Fruit fly (Drosophila melanogaster) whole organism, embryonic: ENCODE measurements around the gene CG4951.

Experiments
- Asciz ChIP-seq: fragments of 200-800 bp; sonication (Bioruptor generic); optimal IDR thresholded peaks from 2 replicates; lab custom pipeline; 2017; ENCODE audit warnings: missing biosample characterization, mild to moderate bottlenecking, missing genetic modification characterization, missing genetic modification reagents
- Atf3 ChIP-seq: fragments of 200-800 bp; sonication (Bioruptor generic); optimal IDR thresholded peaks from 3 replicates; lab custom pipeline; 2016; ENCODE audit warnings: missing biosample characterization, missing genetic modification characterization
- B-H1 ChIP-seq: fragments of 200-800 bp; sonication (Bioruptor generic); IDR thresholded peaks from 3 replicates; pipeline ENCODE4 v1.3.6; 2022; ENCODE audit warnings: missing biosample characterization, missing genetic modification characterization
- CG11456 ChIP-seq: fragments of 200-800 bp; sonication (Bioruptor generic); IDR thresholded peaks from 3 replicates; pipeline ENCODE4 v1.3.6; 2022; ENCODE audit warnings: missing biosample characterization, missing genetic modification characterization
- CG12104 ChIP-seq: fragments of 200-800 bp; sonication (Bioruptor generic); optimal IDR thresholded peaks from 3 replicates; lab custom pipeline; 2016; ENCODE audit warnings: missing biosample characterization, missing genetic modification characterization
- CG12391 ChIP-seq: fragments of 200-800 bp; sonication (Bioruptor generic); optimal IDR thresholded peaks from 3 replicates; lab custom pipeline; 2018; ENCODE audit warnings: missing biosample characterization, mild to moderate bottlenecking, missing genetic modification characterization, moderate library complexity
- CG13775 ChIP-seq: fragments of 200-800 bp; sonication (Bioruptor generic); optimal IDR thresholded peaks from 3 replicates; lab custom pipeline; 2017; ENCODE audit warnings: missing biosample characterization, mild to moderate bottlenecking, missing genetic modification characterization
- CG13894 ChIP-seq: fragments of 200-800 bp; sonication (Bioruptor generic); optimal IDR thresholded peaks from 3 replicates; lab custom pipeline; 2018; ENCODE audit warnings: missing biosample characterization, mild to moderate bottlenecking, missing genetic modification characterization, moderate library complexity
- CG14014 ChIP-seq: fragments of 200-800 bp; sonication (Bioruptor generic); IDR thresholded peaks from 2 replicates; pipeline ENCODE4 v1.3.6; 2022; ENCODE audit warnings: missing biosample characterization, missing genetic modification characterization
- CG15479 ChIP-seq: fragments of 200-800 bp; sonication (Bioruptor generic); optimal IDR thresholded peaks from 3 replicates; lab custom pipeline; 2019; ENCODE audit warnings: missing biosample characterization, mild to moderate bottlenecking, missing genetic modification characterization, moderate library complexity
- CG16779 ChIP-seq: fragments of 200-800 bp; sonication (Bioruptor generic); IDR thresholded peaks from 2 replicates; pipeline ENCODE4 v1.3.6; 2022; ENCODE audit warnings: missing biosample characterization, missing genetic modification characterization
- CG16813 ChIP-seq: fragments of 200-800 bp; sonication (Bioruptor generic); IDR thresholded peaks from 3 replicates; pipeline ENCODE4 v1.3.6; 2022; ENCODE audit warnings: missing biosample characterization, missing genetic modification characterization; ENCODE audit not compliant: partially characterized antibody
- CG30403 ChIP-seq: fragments of 200-800 bp; sonication (Bioruptor generic); optimal IDR thresholded peaks from 3 replicates; lab custom pipeline; 2016; ENCODE audit warnings: missing biosample characterization, missing genetic modification characterization
- CG33213 ChIP-seq: fragments of 200-800 bp; sonication (Bioruptor generic); optimal IDR thresholded peaks from 3 replicates; lab custom pipeline; 2016; ENCODE audit warnings: missing biosample characterization, missing genetic modification characterization
- CG33557 ChIP-seq: fragments of 200-800 bp; sonication (Bioruptor generic); optimal IDR thresholded peaks from 2 replicates; lab custom pipeline; 2019; ENCODE audit warnings: missing biosample characterization, mild to moderate bottlenecking, missing genetic modification characterization, moderate library complexity
- CG4328 ChIP-seq: fragments of 200-800 bp; sonication (Bioruptor generic); optimal IDR thresholded peaks from 3 replicates; lab custom pipeline; 2017; ENCODE audit warnings: missing biosample characterization, missing genetic modification reagents, missing genetic modification characterization
- CG6272 ChIP-seq: fragments of 200-800 bp; sonication (Bioruptor generic); IDR thresholded peaks from 2 replicates; pipeline ENCODE4 v1.3.6; 2022; ENCODE audit warnings: missing biosample characterization, missing genetic modification characterization
- CG7786 ChIP-seq: fragments of 200-800 bp; sonication (Bioruptor generic); optimal IDR thresholded peaks from 2 replicates; lab custom pipeline; 2016; ENCODE audit warnings: missing biosample characterization, missing genetic modification characterization
- CG7928 ChIP-seq: fragments of 200-800 bp; sonication (Bioruptor generic); optimal IDR thresholded peaks from 2 replicates; lab custom pipeline; 2017; ENCODE audit warnings: missing biosample characterization, mild to moderate bottlenecking, missing genetic modification characterization
- CG8924 ChIP-seq: fragments of 200-800 bp; optimal IDR thresholded peaks from 3 replicates; lab custom pipeline; 2019; ENCODE audit warnings: missing biosample characterization, mild to moderate bottlenecking, missing genetic modification characterization, moderate library complexity
- Deaf1 ChIP-seq: fragments of 200-800 bp; optimal IDR thresholded peaks from 3 replicates; lab custom pipeline; 2019; ENCODE audit warnings: missing biosample characterization, mild to moderate bottlenecking, missing genetic modification characterization, moderate library complexity
- Dip3 ChIP-seq: fragments of 200-800 bp; sonication (Bioruptor generic); optimal IDR thresholded peaks from 3 replicates; lab custom pipeline; 2016; ENCODE audit warnings: missing biosample characterization, missing genetic modification characterization
- Drgx ChIP-seq: fragments of 200-800 bp; sonication (Bioruptor generic); IDR thresholded peaks from 2 replicates; pipeline ENCODE4 v1.3.6; 2022; ENCODE audit warnings: missing biosample characterization, missing genetic modification characterization
- Fer2 ChIP-seq: fragments of 200-800 bp; sonication (Bioruptor generic); optimal IDR thresholded peaks from 2 replicates; lab custom pipeline; 2018; ENCODE audit warnings: missing biosample characterization, mild to moderate bottlenecking, missing genetic modification characterization, moderate library complexity
- HLH54F ChIP-seq: fragments of 200-800 bp; sonication (Bioruptor generic); optimal IDR thresholded peaks from 3 replicates; lab custom pipeline; 2016; ENCODE audit warnings: missing biosample characterization, missing genetic modification characterization
- MBD-R2 ChIP-seq: fragments of 200-800 bp; sonication (Bioruptor generic); IDR thresholded peaks from 2 replicates; pipeline ENCODE4 v1.3.6; 2022; ENCODE audit warnings: missing biosample characterization, missing genetic modification characterization
- MESR4 ChIP-seq: fragments of 200-800 bp; sonication (Bioruptor generic); optimal IDR thresholded peaks from 2 replicates; lab custom pipeline; 2018; ENCODE audit warnings: missing biosample characterization, mild to moderate bottlenecking, missing genetic modification characterization, moderate library complexity
- Nf-YB ChIP-seq: fragments of 200-800 bp; sonication (Bioruptor generic); optimal IDR thresholded peaks from 3 replicates; lab custom pipeline; 2019; ENCODE audit warnings: missing biosample characterization, mild to moderate bottlenecking, missing genetic modification characterization, moderate library complexity
- NfI ChIP-seq: fragments of 200-800 bp; sonication (Bioruptor generic); optimal IDR thresholded peaks from 3 replicates; lab custom pipeline; 2018; ENCODE audit warnings: missing biosample characterization, mild to moderate bottlenecking, missing genetic modification characterization, moderate library complexity
- Optix ChIP-seq: fragments of 200-800 bp; sonication (Bioruptor generic); IDR thresholded peaks from 3 replicates; pipeline ENCODE4 v1.3.6; 2022; ENCODE audit warnings: missing biosample characterization, missing genetic modification characterization
- Spps ChIP-seq: fragments of 200-800 bp; sonication (Bioruptor generic); optimal IDR thresholded peaks from 2 replicates; lab custom pipeline; 2018; ENCODE audit warnings: missing biosample characterization, mild to moderate bottlenecking, missing genetic modification characterization
- chn ChIP-seq: fragments of 200-800 bp; sonication (Bioruptor generic); optimal IDR thresholded peaks from 2 replicates; lab custom pipeline; 2016; ENCODE audit warnings: missing biosample characterization, missing genetic modification characterization
- crp ChIP-seq, 2 experiments: fragments of 200-800 bp; sonication (Bioruptor generic); optimal IDR thresholded peaks; 2 replicates in 1 of 2; 3 replicates in 1 of 2; lab custom pipeline; 2017; ENCODE audit warnings: missing biosample characterization in 2 of 2, missing genetic modification characterization in 2 of 2, mild to moderate bottlenecking in 1 of 2, moderate library complexity in 1 of 2
- dmrt99B ChIP-seq: fragments of 200-800 bp; sonication (Bioruptor generic); optimal IDR thresholded peaks from 2 replicates; lab custom pipeline; 2018; ENCODE audit warnings: missing biosample characterization, mild to moderate bottlenecking, missing genetic modification characterization, moderate library complexity
- en ChIP-seq: fragments of 200-800 bp; sonication (Bioruptor generic); optimal IDR thresholded peaks from 2 replicates; lab custom pipeline; 2016; ENCODE audit warnings: missing biosample characterization, missing genetic modification characterization
- gcm ChIP-seq: fragments of 200-800 bp; sonication (Bioruptor generic); optimal IDR thresholded peaks from 2 replicates; lab custom pipeline; 2019; ENCODE audit warnings: missing biosample characterization, mild to moderate bottlenecking, missing genetic modification characterization, moderate library complexity
- gsb-n ChIP-seq: fragments of 200-800 bp; sonication (Bioruptor generic); optimal IDR thresholded peaks from 3 replicates; lab custom pipeline; 2018; ENCODE audit warnings: missing biosample characterization, mild to moderate bottlenecking, missing genetic modification characterization
- jing ChIP-seq: fragments of 200-800 bp; sonication (Bioruptor generic); optimal IDR thresholded peaks from 2 replicates; lab custom pipeline; 2018; ENCODE audit warnings: missing biosample characterization, mild to moderate bottlenecking, missing genetic modification characterization
- mirr ChIP-seq: fragments of 200-800 bp; sonication (Bioruptor generic); optimal IDR thresholded peaks from 3 replicates; lab custom pipeline; 2018; ENCODE audit warnings: missing biosample characterization, mild to moderate bottlenecking, missing genetic modification characterization
- oc ChIP-seq: fragments of 200-800 bp; sonication (Bioruptor generic); optimal IDR thresholded peaks from 2 replicates; lab custom pipeline; 2018; ENCODE audit warnings: missing biosample characterization, mild to moderate bottlenecking, missing genetic modification characterization, moderate library complexity
- ro ChIP-seq: fragments of 200-800 bp; sonication (Bioruptor generic); IDR thresholded peaks from 2 replicates; pipeline ENCODE4 v1.3.6; 2022; ENCODE audit warnings: missing biosample characterization, missing genetic modification characterization
- salm ChIP-seq: fragments of 200-800 bp; sonication (Bioruptor generic); optimal IDR thresholded peaks from 2 replicates; lab custom pipeline; 2018; ENCODE audit warnings: missing biosample characterization, mild to moderate bottlenecking, missing genetic modification characterization
- sens ChIP-seq: fragments of 200-800 bp; sonication (Bioruptor generic); peaks from one replicate; lab custom pipeline; 2016; ENCODE audit warnings: missing biosample characterization, missing genetic modification characterization
- sim ChIP-seq: fragments of 200-800 bp; sonication (Bioruptor generic); IDR thresholded peaks from 2 replicates; pipeline ENCODE4 v1.3.6; 2022; ENCODE audit warnings: missing biosample characterization, missing genetic modification characterization
- slp2 ChIP-seq: fragments of 200-800 bp; sonication (Bioruptor generic); optimal IDR thresholded peaks from 2 replicates; lab custom pipeline; 2016; ENCODE audit warnings: missing biosample characterization, missing genetic modification characterization
- so ChIP-seq: fragments of 200-800 bp; sonication (Bioruptor generic); IDR thresholded peaks from 3 replicates; pipeline ENCODE4 v1.3.6; 2022; ENCODE audit warnings: missing biosample characterization, missing genetic modification characterization
- ssp ChIP-seq: fragments of 200-800 bp; sonication (Bioruptor generic); IDR thresholded peaks from 2 replicates; pipeline ENCODE4 v1.3.6; 2022; ENCODE audit warnings: missing biosample characterization, missing genetic modification characterization
- stwl ChIP-seq: fragments of 200-800 bp; sonication (Bioruptor generic); optimal IDR thresholded peaks from 3 replicates; lab custom pipeline; 2018; ENCODE audit warnings: missing biosample characterization, mild to moderate bottlenecking, missing genetic modification characterization, moderate library complexity
- twi ChIP-seq: fragments of 200-800 bp; optimal IDR thresholded peaks from 2 replicates; lab custom pipeline; 2019; ENCODE audit warnings: missing biosample characterization, mild to moderate bottlenecking, missing genetic modification characterization, moderate library complexity
- zfh1 ChIP-seq: fragments of 200-800 bp; sonication (Bioruptor generic); IDR thresholded peaks from 3 replicates; pipeline ENCODE4 v1.3.6; 2022; ENCODE audit warnings: missing biosample characterization, missing genetic modification characterization

CG4951 gene

DNA sequence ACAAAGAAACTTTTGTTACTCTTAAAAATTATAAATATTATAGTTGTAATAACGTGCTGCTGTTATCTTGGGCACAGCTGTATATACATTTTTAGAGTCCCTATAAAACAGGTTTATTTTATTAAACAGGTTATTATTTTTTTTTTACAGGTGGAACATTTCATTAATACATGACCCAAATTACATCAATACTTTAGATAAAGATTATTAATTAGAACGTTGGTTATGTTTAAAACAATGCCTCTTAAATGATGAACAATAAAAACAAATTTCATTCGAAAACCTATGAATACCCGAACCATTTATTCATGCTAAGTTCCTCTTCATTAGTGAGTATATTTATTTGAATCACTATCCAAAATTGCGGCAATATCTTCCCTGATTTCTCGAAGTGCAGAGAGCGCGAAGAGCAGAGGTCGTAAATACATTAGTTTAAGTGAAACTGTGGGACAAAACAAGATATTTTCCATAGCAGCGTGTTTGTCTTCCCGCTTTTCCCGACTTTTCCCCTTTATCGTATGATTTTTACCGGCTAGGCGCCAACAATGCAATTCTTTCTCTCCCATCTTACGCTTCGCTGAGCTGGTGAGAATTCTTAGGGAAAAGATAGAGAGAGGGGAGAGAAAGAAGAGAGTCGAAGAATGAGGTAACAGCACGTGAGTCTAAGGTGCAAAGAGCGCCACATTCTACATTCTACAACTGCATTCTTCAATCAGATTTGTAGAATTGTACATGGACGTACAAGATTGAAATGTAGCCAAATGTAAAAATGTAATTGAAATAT lies 34.9 kb upstream of the CG4951 start (continued):
- TF ChIP-seq CG12104 (GFP tag; lab: Kevin White, UChicago) (peak; percentile 33), gsb-n (no peak), twi (tag; lab: Kevin White, UChicago) (no peak), dmrt99B (peak; percentile 39), Asciz (GFP tag; lab: Kevin White, UChicago) (no peak), jing (GFP tag; lab: Kevin White, UChicago) (peak; percentile 31), CG30403 (GFP tag; lab: Kevin White, UChicago) (peak; percentile 69), slp2 (GFP tag; lab: Kevin White, UChicago) (no peak), CG13894 (no peak), gcm (GFP tag; lab: Kevin White, UChicago) (no peak), MESR4 (GFP tag; lab: Kevin White, UChicago) (no peak), CG14014 (no peak), oc (tag; lab: Kevin White, UChicago) (no peak), CG16779 (GFP tag; lab: Robert Waterston, UW) (no peak), salm (tag; lab: Kevin White, UChicago) (no peak), CG6272 (GFP tag; lab: Robert Waterston, UW) (peak; percentile 35; the same call in 1 of the 2 replicates), Optix (GFP tag; lab: Robert Waterston, UW) (no peak), CG7928 (GFP tag; lab: Kevin White, UChicago) (no peak), Spps (tag; lab: Kevin White, UChicago) (no peak), chn (no peak), Dip3 (peak; percentile 20), NfI (peak; percentile 56), CG33557 (GFP tag; lab: Kevin White, UChicago) (no peak), Fer2 (tag; lab: Kevin White, UChicago) (no peak), Nf-YB (GFP tag; lab: Kevin White, UChicago) (no peak), Deaf1 (tag; lab: Kevin White, UChicago) (no peak), en (GFP tag; lab: Kevin White, UChicago) (no peak), HLH54F (GFP tag; lab: Kevin White, UChicago) (peak; percentile 39), ro (GFP tag; lab: Robert Waterston, UW) (no peak), CG16813 (GFP tag; lab: Robert Waterston, UW) (no peak), zfh1 (peak; percentile 44; the same call in 2 of the 3 replicates), ssp (GFP tag; lab: Robert Waterston, UW) (peak; percentile 30; the same call in 1 of the 2 replicates), Drgx (GFP tag; lab: Robert Waterston, UW) (peak; percentile 46), crp (GFP tag; optimal IDR thresholded peaks at IDR 0.05; lab: Kevin White, UChicago) (no peak), CG33213 (GFP tag; lab: Kevin White, UChicago) (no peak), CG4328 (GFP tag; lab: Kevin White, UChicago) (no peak), Atf3 (GFP tag; lab: Kevin White, UChicago) (no peak), so (GFP tag; lab: Robert Waterston, UW) (no peak), stwl (tag; lab: Kevin White, UChicago) (no peak), CG13775 (GFP tag; lab: Kevin White, UChicago) (peak; percentile 64), B-H1 (GFP tag; lab: Robert Waterston, UW) (peak; percentile 39; the same call in 2 of the 3 replicates), sim (GFP tag; lab: Robert Waterston, UW) (no peak), CG15479 (no peak), mirr (GFP tag; lab: Kevin White, UChicago) (no peak), sens (peak; percentile 88), CG8924 (tag; lab: Kevin White, UChicago) (peak; percentile 24), CG12391 (peak; percentile 20), CG11456 (GFP tag; lab: Robert Waterston, UW) (0 out of 3 replicates have a peak, but pooled peaks have one; percentile 62), MBD-R2 (GFP tag; lab: Robert Waterston, UW) (no peak), CG7786 (GFP tag; lab: Kevin White, UChicago) (peak; percentile 58)
